Fruit fly (Drosophila melanogaster) whole organism: Measurements from ENCODE around the gene CG14990.

ENCODE experiments used
- CG8478 ChIP-seq: fragments of >200 bp; optimal IDR thresholded peaks from 2 replicates; lab custom pipeline; 2018; ENCODE audit warnings: inconsistent platforms
- Dll ChIP-seq: fragments of >200 bp; optimal IDR thresholded peaks from 2 replicates; lab custom pipeline; 2017
- EcR ChIP-seq, 2 experiments: fragments of >200 bp; optimal IDR thresholded peaks; 2 replicates each; lab custom pipeline; 2017; ENCODE audit warnings: missing biosample characterization in 2 of 2, missing genetic modification characterization in 2 of 2, missing genetic modification reagents in 2 of 2
- pan ChIP-seq: fragments of >200 bp; optimal IDR thresholded peaks from 2 replicates; lab custom pipeline; 2017
- psq ChIP-seq: fragments of >200 bp; optimal IDR thresholded peaks from 2 replicates; lab custom pipeline; 2017
- usp ChIP-seq: fragments of >200 bp; optimal IDR thresholded peaks from 2 replicates; lab custom pipeline; 2017; ENCODE audit warnings: missing biosample characterization, missing genetic modification characterization, mixed read lengths

CG14990 gene

DNA sequence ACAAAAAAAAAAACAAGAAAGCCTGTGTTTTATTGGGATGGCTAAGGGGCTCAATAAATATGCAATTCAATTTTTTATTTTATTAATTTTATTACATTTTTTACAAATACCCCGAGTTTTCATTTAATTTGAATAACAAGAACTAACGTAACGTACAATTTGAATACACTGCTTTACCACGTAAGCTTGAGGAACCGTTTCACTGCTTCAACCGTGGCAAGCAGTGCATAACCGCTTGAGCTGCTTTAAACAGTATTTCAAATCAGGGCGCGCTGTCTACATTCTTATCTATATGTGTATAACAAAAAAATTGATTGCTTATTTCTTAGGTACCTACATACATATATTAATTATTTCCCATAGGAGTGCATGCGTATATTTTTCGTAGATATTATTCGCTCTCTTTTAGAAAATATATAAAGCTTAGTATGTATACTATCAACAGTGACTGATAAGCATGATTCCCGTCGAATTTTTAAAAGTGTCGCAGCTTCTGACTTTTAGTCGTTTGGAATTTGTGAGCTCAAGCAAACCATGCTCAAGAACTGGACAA, at the start of gene CG14990:
CG14990 (plus strand) TSS at position 503 of the 553 bp plus-strand sequence.
- TF ChIP-seq usp (no peak), pan (lab: Kevin White, UChicago) (no peak), CG8478 (lab: Kevin White, UChicago) (no peak)

DNA sequence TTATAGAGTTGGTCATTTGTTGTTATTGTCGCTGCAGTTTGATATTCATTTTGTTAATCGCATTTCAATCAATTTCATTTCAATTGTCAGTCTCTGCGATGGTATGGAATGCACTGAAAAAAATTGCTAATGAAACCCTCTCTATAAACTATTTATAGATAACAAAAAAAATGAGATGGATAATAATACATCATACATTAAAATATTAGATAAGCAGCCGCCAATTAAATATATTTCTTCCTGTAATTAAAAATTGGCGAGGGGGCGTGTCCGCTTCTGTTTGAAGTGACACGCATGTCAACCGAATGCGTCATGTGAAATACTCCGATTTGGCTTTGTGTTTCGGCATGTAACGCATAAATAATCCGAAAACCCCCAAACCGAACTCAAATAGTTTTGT, 48.5 kb upstream of the CG14990 start:
- no peak for TF ChIP-seq Dll (lab: Kevin White, UChicago)
- TF ChIP-seq EcR (GFP tag; optimal IDR thresholded peaks at IDR 0.05; lab: Kevin White, UChicago): no peak
- TF ChIP-seq CG8478 (lab: Kevin White, UChicago): no peak
- TF ChIP-seq pan (lab: Kevin White, UChicago): no peak
- TF ChIP-seq usp: no peak
- TF ChIP-seq psq (lab: Kevin White, UChicago): no peak

DNA sequence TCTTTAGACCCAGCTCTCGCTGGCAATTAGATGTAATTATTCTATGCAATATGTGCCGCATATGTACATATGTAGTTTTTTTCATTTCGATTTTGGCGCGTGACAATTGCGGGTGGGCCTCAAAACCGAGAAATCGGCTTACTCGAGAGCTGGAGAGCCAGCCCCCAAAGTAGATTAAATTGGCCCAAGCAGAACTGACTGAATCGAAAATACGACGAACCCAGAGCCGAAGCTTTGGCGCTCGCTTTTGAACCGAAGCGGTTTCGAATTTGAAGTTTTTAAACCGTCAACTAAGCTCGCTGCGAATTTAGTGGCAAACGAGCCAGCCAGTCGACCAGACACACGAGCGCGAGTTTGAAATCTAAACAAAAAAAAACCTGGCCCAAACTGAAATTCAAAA, 46.7 kb upstream of the CG14990 start, which contains the start of gene CG1136:
CG1136 (plus strand) TSS at position 308 of the 400 bp plus-strand sequence.
- TF ChIP-seq usp (no peak), psq (lab: Kevin White, UChicago) (no peak), Dll (lab: Kevin White, UChicago) (no peak), pan (lab: Kevin White, UChicago) (no peak), CG8478 (lab: Kevin White, UChicago) (no peak), EcR (GFP tag; optimal IDR thresholded peaks at IDR 0.05; lab: Kevin White, UChicago) (no peak)

DNA sequence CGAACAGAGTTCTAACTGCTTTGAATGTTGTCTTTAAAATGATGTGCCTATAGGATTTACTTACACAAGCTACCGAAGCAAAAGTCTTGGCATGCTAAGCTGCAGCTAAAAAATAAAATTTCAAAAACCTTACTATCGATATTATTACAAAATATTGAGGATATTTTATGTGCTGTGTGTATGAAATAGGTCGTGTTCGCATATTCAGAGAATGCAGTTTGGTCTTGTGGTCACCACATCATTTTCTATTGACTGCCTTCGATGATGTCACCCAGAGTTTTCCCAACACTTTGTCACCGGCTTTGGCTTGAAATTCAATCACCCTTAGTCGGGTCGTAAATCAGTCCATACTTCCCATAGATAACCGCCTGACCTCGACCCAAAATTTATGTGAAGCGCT, 45.4 kb upstream of the CG14990 start, which contains the start of gene Dpy-30L2:
Dpy-30L2 (minus strand) TSS at position 101 of the 400 bp plus-strand sequence.
- TF ChIP-seq pan (lab: Kevin White, UChicago) (no peak), Dll (lab: Kevin White, UChicago) (no peak), EcR (GFP tag; optimal IDR thresholded peaks at IDR 0.05; lab: Kevin White, UChicago) (no peak), usp (no peak), psq (lab: Kevin White, UChicago) (no peak), CG8478 (lab: Kevin White, UChicago) (no peak)

DNA sequence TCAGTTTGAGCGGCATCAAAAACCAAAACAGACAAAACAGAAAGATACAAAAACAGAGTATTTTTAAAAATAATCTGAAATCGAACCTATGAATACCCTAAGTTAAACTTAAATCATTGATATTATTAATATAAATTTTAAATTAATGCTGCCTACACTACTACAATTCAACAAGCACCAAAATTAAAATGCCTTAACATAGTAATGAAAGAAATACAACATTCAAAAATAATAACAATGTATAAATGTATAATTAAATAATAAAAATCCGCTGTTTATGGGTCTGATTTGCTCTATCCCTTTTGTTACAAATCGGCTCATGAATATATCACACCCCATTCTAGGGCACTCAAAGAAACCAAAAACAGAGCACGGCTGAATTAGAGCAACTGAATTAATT, 43.9 kb upstream of the CG14990 start:
- TF ChIP-seq EcR (GFP tag; optimal IDR thresholded peaks at IDR 0.05; lab: Kevin White, UChicago) (no peak), pan (lab: Kevin White, UChicago) (no peak), CG8478 (lab: Kevin White, UChicago) (no peak), Dll (lab: Kevin White, UChicago) (no peak), usp (no peak)

DNA sequence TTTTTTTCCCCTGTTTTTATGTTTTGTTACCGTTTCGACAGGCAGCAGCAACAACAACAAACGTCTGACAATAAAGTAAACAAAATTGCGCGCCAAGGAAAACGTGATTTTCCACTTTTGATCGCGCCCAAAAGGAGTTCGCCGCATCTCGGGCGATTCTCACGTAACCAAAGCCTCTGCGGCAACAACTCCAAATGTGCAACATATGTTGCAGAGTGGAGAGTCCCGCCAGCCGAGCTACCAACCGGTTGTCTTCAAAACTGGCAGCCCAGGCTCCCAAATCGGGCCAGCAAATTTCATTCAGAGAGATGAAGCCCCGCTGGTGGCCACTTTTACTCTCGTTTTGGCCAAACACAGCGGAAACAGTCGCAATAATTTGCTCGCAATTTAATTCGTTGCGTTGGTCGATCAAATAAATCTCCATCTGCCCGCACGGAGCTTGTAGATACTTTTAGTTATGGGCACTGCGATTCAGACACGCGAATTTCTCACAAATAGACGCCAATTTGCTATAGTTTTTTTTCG, 37.5 kb upstream of the CG14990 start:
- TF ChIP-seq pan (lab: Kevin White, UChicago) (no peak), EcR (GFP tag; optimal IDR thresholded peaks at IDR 0.05; lab: Kevin White, UChicago) (no peak), psq (lab: Kevin White, UChicago) (no peak), usp (no peak), CG8478 (lab: Kevin White, UChicago) (no peak), Dll (lab: Kevin White, UChicago) (no peak)

DNA sequence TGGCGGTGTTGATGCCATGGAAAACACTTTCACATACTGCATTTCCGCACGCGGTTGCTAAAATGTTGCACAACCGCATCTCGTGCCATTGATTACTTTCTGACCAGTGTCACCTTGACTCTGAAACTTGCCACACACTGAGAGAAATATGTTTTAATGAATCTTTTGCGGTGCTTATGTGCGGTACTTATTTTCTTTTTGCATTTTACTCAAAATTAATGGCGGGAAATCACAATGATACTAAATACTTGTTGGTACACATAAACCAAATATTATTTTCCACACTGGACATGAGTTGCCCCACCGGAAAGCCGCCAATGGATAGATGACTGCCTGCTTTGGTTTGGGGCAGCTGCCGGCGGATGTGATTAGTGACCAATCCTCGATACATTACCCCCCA, 36.2 kb upstream of the CG14990 start:
- no peak for TF ChIP-seq CG8478 (lab: Kevin White, UChicago)
- TF ChIP-seq Dll (lab: Kevin White, UChicago): no peak
- TF ChIP-seq EcR (GFP tag; optimal IDR thresholded peaks at IDR 0.05; lab: Kevin White, UChicago): no peak
- TF ChIP-seq psq (lab: Kevin White, UChicago): no peak
- TF ChIP-seq pan (lab: Kevin White, UChicago): no peak

DNA sequence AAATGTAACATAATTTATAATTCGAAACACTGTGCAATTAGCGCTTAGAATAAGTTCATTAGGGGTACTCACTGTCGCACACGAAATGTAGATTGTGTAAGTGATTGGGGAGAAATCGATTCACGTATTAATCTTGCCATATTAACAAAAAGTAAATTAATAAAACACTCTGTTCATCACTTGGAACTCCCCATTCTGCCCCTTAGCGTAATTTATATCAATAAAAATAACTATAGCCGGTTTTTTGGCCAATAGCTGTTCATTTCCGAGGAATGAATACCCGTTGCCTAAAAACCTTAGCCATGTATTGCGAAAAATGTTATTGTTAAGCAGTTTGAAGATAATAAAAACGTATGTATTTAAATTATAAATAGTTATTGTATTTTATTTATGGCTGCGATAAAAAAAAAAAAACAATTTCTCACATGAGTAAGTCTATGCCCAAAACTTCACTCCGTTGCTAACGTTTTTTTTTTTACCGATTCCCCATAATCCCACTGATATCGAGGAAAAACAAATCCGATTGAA, 33.6 kb upstream of the CG14990 start, which contains the start of gene Ugt305A1:
Ugt305A1 (plus strand) TSS at position 478 of the 528 bp plus-strand sequence.
- TF ChIP-seq CG8478 (lab: Kevin White, UChicago): no peak
- TF ChIP-seq pan (lab: Kevin White, UChicago): no peak
- no peak for TF ChIP-seq Dll (lab: Kevin White, UChicago)
- no peak for TF ChIP-seq EcR (GFP tag; optimal IDR thresholded peaks at IDR 0.05; lab: Kevin White, UChicago)
- TF ChIP-seq psq (lab: Kevin White, UChicago): no peak
- TF ChIP-seq usp: no peak

DNA sequence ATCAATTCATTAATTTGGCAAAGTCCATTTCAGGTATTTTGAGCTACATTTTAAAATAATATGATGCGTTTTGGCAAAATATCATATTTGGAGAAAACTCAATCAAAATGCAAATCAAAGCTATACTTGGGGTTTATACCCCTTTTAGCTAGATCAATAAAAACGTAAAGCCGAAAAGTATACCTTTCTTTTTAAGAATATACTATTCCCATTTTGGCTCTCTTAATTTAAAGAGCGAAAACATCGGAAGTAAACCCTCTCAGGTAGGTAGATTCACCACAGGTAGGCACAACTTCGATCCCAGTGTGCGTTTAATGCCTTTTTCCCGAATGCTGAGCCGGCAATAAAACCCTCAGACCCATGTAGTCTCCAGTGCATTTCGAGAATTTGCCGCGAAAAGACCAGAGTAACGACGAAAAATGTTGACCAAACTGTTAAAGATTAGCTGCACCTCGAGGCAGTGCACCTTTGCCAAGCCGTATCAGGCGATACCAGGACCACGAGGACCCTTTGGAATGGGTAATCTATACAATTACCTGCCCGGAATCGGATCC, 31.0 kb upstream of the CG14990 start, which contains the start of gene dib:
dib (plus strand) TSS at position 372 of the 554 bp plus-strand sequence.
- TF ChIP-seq usp (no peak), EcR (GFP tag; optimal IDR thresholded peaks at IDR 0.05; lab: Kevin White, UChicago) (no peak), Dll (lab: Kevin White, UChicago) (no peak), psq (lab: Kevin White, UChicago) (no peak), pan (lab: Kevin White, UChicago) (no peak), CG8478 (lab: Kevin White, UChicago) (no peak)

DNA sequence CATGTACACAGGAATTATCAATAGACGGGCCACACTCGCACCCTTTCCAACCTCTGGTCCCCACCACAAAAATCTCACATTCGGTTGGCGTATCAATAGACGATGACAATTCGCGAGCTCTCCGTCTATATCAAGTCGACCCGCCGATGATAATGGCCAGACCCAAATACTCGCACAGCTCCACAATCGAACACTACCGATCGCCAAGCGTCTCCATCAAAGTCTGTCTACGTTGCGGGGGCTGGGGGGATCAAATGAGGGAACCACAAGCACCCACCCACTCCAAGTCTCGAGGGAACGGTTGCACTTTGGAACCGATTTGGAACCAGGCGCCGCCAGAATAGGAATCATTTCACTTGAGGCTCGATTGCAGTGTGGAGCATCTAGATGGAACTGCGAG, 24.6 kb upstream of the CG14990 start:
- TF ChIP-seq psq (lab: Kevin White, UChicago) (no peak), EcR (GFP tag; optimal IDR thresholded peaks at IDR 0.05; lab: Kevin White, UChicago) (no peak), Dll (lab: Kevin White, UChicago) (no peak), usp (no peak), pan (lab: Kevin White, UChicago) (no peak), CG8478 (lab: Kevin White, UChicago) (no peak)

DNA sequence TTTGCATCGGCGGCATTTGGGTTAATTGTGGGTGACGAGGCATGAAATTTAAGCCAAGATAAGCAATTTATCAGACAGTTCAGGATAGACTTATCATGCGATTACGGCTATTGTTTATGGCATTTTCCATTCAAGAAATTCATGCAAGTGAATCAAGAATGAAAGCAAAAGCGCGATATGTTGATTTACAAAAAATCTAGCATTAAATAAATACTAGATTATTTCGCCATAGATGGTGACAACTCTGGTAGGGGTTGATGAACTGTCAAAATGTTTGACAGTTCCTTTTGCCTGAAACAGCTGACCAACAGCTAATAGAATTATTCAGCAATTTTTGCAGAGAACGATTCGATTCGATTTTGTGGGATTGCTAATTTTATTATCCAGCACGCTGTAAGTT, 23.9 kb upstream of the CG14990 start, which contains the start of gene CG32259:
CG32259 (plus strand) TSS at position 301 of the 400 bp plus-strand sequence.
- TF ChIP-seq usp (no peak), psq (lab: Kevin White, UChicago) (no peak), CG8478 (lab: Kevin White, UChicago) (no peak), pan (lab: Kevin White, UChicago) (no peak), EcR (GFP tag; optimal IDR thresholded peaks at IDR 0.05; lab: Kevin White, UChicago) (no peak), Dll (lab: Kevin White, UChicago) (no peak)
